Worm (Caenorhabditis elegans): Measurements from ENCODE around the gene T11F9.7.

DNA sequence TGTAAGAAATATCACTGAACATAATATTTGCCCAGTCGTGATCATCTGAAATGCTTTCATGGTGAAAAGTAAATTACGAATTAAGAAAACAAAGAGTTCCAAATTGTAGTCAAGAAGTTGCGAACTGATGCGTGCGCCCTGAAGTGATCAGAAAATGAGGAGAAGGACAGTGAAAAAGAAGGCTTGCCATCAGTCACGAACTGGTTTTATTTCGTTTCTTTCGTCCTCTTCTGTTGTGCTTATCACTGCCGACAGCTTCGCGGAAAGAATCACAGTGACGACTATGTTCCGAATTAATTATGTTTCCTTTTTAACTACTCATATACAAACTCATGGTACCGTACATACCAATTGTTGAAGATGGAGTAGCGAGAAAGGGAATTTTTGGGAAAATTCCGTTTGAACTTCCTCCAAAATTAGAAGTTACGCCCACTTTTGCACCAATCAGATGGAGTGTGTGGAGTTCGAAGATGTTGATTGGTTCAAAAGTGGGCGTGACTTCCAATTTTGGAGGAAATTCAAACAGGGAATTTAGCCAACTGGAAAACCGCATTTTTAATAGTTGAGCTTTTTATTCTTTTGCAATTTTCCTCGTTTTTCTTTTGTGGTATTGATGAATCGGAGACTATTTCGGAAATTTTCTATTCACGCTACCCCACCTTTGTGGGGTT, 27.5 kb downstream of the T11F9.7 start, which contains the start of gene C55A6.12:
- TF ChIP-seq dao-5 (tag; optimal IDR thresholded peaks at IDR 0.05): no peak
- no peak for TF ChIP-seq W03F9.2 (tag; optimal IDR thresholded peaks at IDR 0.05)
- TF ChIP-seq him-1 (tag; optimal IDR thresholded peaks at IDR 0.05): no peak
